Worm (Caenorhabditis elegans) whole organism, L4 larva: ENCODE measurements around the gene srg-41.

Experiments used
- F37D6.2 ChIP-seq: sonication (generic microtip); optimal IDR thresholded peaks from 2 replicates; lab custom pipeline; 2016; ENCODE audit warnings: mild to moderate bottlenecking, missing genetic modification characterization, missing compliant biosample characterization
- ZK546.5 ChIP-seq, 2 experiments: sonication (generic microtip); optimal IDR thresholded peaks; 2 replicates each; lab custom pipeline; 2017; ENCODE audit warnings: missing biosample characterization in 2 of 2, missing genetic modification characterization in 2 of 2
- ama-1 ChIP-seq: fragments of 150-350 bp; optimal IDR thresholded peaks from 2 replicates; lab custom pipeline; 2014; ENCODE audit warnings: inconsistent platforms, mixed read lengths
- lsy-2 ChIP-seq, 2 experiments: fragments of 150-350 bp in 1 of 2; sonication (generic microtip) in 1 of 2; optimal IDR thresholded peaks; 2 replicates each; lab custom pipeline; 2014 to 2017; ENCODE audit warnings: missing biosample characterization in 2 of 2, missing genetic modification characterization in 2 of 2
- mdl-1 ChIP-seq, 2 experiments: fragments of 150-350 bp in 1 of 2; sonication (generic microtip) in 1 of 2; optimal IDR thresholded peaks; 2 replicates each; lab custom pipeline; 2014 to 2017; ENCODE audit warnings: missing biosample characterization in 2 of 2, missing genetic modification characterization in 2 of 2
- nhr-11 ChIP-seq: fragments of 150-350 bp; optimal IDR thresholded peaks from 2 replicates; lab custom pipeline; 2014; ENCODE audit warnings: missing biosample characterization, missing genetic modification characterization
- nhr-25 ChIP-seq: sonication (generic microtip); optimal IDR thresholded peaks from 2 replicates; lab custom pipeline; 2017; ENCODE audit warnings: missing genetic modification characterization, mild to moderate bottlenecking, missing compliant biosample characterization, antibody characterized with exemption, moderate library complexity, borderline replicate concordance; ENCODE audit not compliant: insufficient read depth
- ztf-7 ChIP-seq: fragments of 150-350 bp; optimal IDR thresholded peaks from 2 replicates; lab custom pipeline; 2014; ENCODE audit warnings: missing biosample characterization, missing genetic modification characterization

ce11 chrV:11198094-11198493, 36.4 kb upstream of the srg-41 start:
- TF ChIP-seq ZK546.5 (tag; optimal IDR thresholded peaks at IDR 0.05; lab: Kevin White, UChicago) = no peak
- no peak for TF ChIP-seq ztf-7
- no peak for TF ChIP-seq F37D6.2 (tag; lab: Kevin White, UChicago)
- no peak for TF ChIP-seq lsy-2 (tag; optimal IDR thresholded peaks at IDR 0.05; lab: Kevin White, UChicago)
- TF ChIP-seq ama-1 (lab: Kevin White, UChicago) = no peak
- TF ChIP-seq nhr-11 (tag; lab: Kevin White, UChicago) = no peak
- TF ChIP-seq nhr-25 (tag; lab: Kevin White, UChicago) = no peak
- TF ChIP-seq mdl-1 (tag; optimal IDR thresholded peaks at IDR 0.05; lab: Kevin White, UChicago) = no peak
